Worm (Caenorhabditis elegans): ENCODE measurements around the gene oac-10.

Gene oac-10

ce11 chrII:3910737-3911136, 41.0 kb downstream of the oac-10 start, which contains the start of gene bcmo-2:
bcmo-2 (minus strand) TSS chrII:3910837.
- TF ChIP-seq flt-1 (GFP tag; IDR thresholded peaks at IDR 0.05) (no peak), tra-4 (tag; optimal IDR thresholded peaks at IDR 0.05) (no peak), sea-1 (GFP tag; conservative IDR thresholded peaks at IDR 0.05) (no peak), pes-1 (GFP tag; IDR thresholded peaks at IDR 0.05) (no peak), F13C5.2 (tag; optimal IDR thresholded peaks at IDR 0.05) (no peak), ceh-13 (GFP tag; optimal IDR thresholded peaks at IDR 0.05) (no peak), ama-1 (optimal IDR thresholded peaks at IDR 0.05) (no peak), aly-1 (tag; optimal IDR thresholded peaks at IDR 0.05) (no peak)

ce11 chrII:3911284-3911683, 41.6 kb downstream of the oac-10 start:
- TF ChIP-seq ets-7 (tag; optimal IDR thresholded peaks at IDR 0.05) (no peak), hmbx-1 (tag; optimal IDR thresholded peaks at IDR 0.05) (no peak), hmg-4 (GFP tag; optimal IDR thresholded peaks at IDR 0.05) (no peak), tra-4 (tag; optimal IDR thresholded peaks at IDR 0.05) (no peak), hnd-1 (tag; optimal IDR thresholded peaks at IDR 0.05) (no peak), ama-1 (optimal IDR thresholded peaks at IDR 0.05) (no peak), scrt-1 (GFP tag; IDR thresholded peaks at IDR 0.05) (no peak), sea-1 (GFP tag; conservative IDR thresholded peaks at IDR 0.05) (no peak), ceh-36 (tag; optimal IDR thresholded peaks at IDR 0.05) (no peak), aly-1 (tag; optimal IDR thresholded peaks at IDR 0.05) (no peak), tbx-11 (GFP tag; IDR thresholded peaks at IDR 0.05) (no peak), tbx-37 (GFP tag; conservative IDR thresholded peaks at IDR 0.05) (no peak)

- TF ChIP-seq ceh-13 (GFP tag; optimal IDR thresholded peaks at IDR 0.05) (no peak), pes-1 (GFP tag; IDR thresholded peaks at IDR 0.05) (no peak), F13C5.2 (tag; optimal IDR thresholded peaks at IDR 0.05) (no peak), hmg-4 (GFP tag; optimal IDR thresholded peaks at IDR 0.05) (no peak), B0310.2 (tag; optimal IDR thresholded peaks at IDR 0.05) (no peak), tbx-37 (GFP tag; conservative IDR thresholded peaks at IDR 0.05) (no peak), sea-1 (GFP tag; conservative IDR thresholded peaks at IDR 0.05) (no peak), ceh-36 (tag; optimal IDR thresholded peaks at IDR 0.05) (no peak), ets-7 (tag; optimal IDR thresholded peaks at IDR 0.05) (no peak), aly-1 (tag; optimal IDR thresholded peaks at IDR 0.05) (no peak), hnd-1 (tag; optimal IDR thresholded peaks at IDR 0.05) (no peak), tra-4 (tag; optimal IDR thresholded peaks at IDR 0.05) (no peak), flt-1 (GFP tag; IDR thresholded peaks at IDR 0.05) (no peak), ama-1 (optimal IDR thresholded peaks at IDR 0.05) (no peak), scrt-1 (GFP tag; IDR thresholded peaks at IDR 0.05) (no peak), hmbx-1 (tag; optimal IDR thresholded peaks at IDR 0.05) (no peak), tbx-11 (GFP tag; IDR thresholded peaks at IDR 0.05) (no peak)
These were observed 42.0 kb downstream of the oac-10 start, which contains the start of gene F53C3.1 for ce11 chrII:3911716-3912115. F53C3.1 (plus strand) TSS chrII:3912016.

ce11 chrII:3913673-3914072, 44.0 kb downstream of the oac-10 start:
- TF ChIP-seq flt-1 (GFP tag; IDR thresholded peaks at IDR 0.05) (no peak), ama-1 (optimal IDR thresholded peaks at IDR 0.05) (no peak), ets-7 (tag; optimal IDR thresholded peaks at IDR 0.05) (no peak), aly-1 (tag; optimal IDR thresholded peaks at IDR 0.05) (no peak), tbx-37 (GFP tag; conservative IDR thresholded peaks at IDR 0.05) (no peak), ceh-36 (tag; optimal IDR thresholded peaks at IDR 0.05) (no peak), sea-1 (GFP tag; conservative IDR thresholded peaks at IDR 0.05) (no peak), tra-4 (tag; optimal IDR thresholded peaks at IDR 0.05) (no peak), scrt-1 (GFP tag; IDR thresholded peaks at IDR 0.05) (no peak), B0310.2 (tag; optimal IDR thresholded peaks at IDR 0.05) (no peak), ceh-13 (GFP tag; optimal IDR thresholded peaks at IDR 0.05) (no peak), hnd-1 (tag; optimal IDR thresholded peaks at IDR 0.05) (no peak), hmg-4 (GFP tag; optimal IDR thresholded peaks at IDR 0.05) (no peak)

- TF ChIP-seq ceh-36 (tag; optimal IDR thresholded peaks at IDR 0.05) (no peak), F13C5.2 (tag; optimal IDR thresholded peaks at IDR 0.05) (no peak), ets-7 (tag; optimal IDR thresholded peaks at IDR 0.05) (no peak), scrt-1 (GFP tag; IDR thresholded peaks at IDR 0.05) (no peak), hnd-1 (tag; optimal IDR thresholded peaks at IDR 0.05) (no peak)
These were observed 48.4 kb downstream of the oac-10 start for ce11 chrII:3917985-3918633.

- 0 out of 2 replicates have a peak, but pooled peaks have one; percentile 8 for TF ChIP-seq pes-1 (GFP tag; IDR thresholded peaks at IDR 0.05)
- no peak for TF ChIP-seq ceh-36 (tag; optimal IDR thresholded peaks at IDR 0.05)
These were observed 50.9 kb downstream of the oac-10 start for ce11 chrII:3920611-3921010.

Measured in whole organism, early embryonic.